Fruit fly (Drosophila melanogaster): ENCODE data around the gene Gba1a.
A peak's percentile ranks its signal among the peaks of the same experiment; 100 is the strongest.

Gba1a gene

dm6 chr3R:23700304-23700767 is at the start of gene Gba1a, which contains the start of gene CG31468:
TSS of gene Gba1a (plus strand) at chr3R:23700621.
TSS of gene CG31468 (minus strand) at chr3R:23700354.
- TF ChIP-seq vri (GFP tag; optimal IDR thresholded peaks at IDR 0.05) (peak; percentile 82), Lpt (GFP tag; optimal IDR thresholded peaks at IDR 0.05) (no peak)

- TF ChIP-seq Smox (GFP tag; optimal IDR thresholded peaks at IDR 0.05) = peak; percentile 25
- TF ChIP-seq CG6808 (GFP tag; optimal IDR thresholded peaks at IDR 0.05) = no peak
- peak; percentile 53 for TF ChIP-seq Met (GFP tag; optimal IDR thresholded peaks at IDR 0.05)
- TF ChIP-seq CG10631 (GFP tag; optimal IDR thresholded peaks at IDR 0.05) = no peak
- TF ChIP-seq CG15336 (GFP tag; IDR thresholded peaks at IDR 0.05) = no peak
- no peak for TF ChIP-seq Hr39 (GFP tag; optimal IDR thresholded peaks at IDR 0.05)
- TF ChIP-seq Ets96B (tag; optimal IDR thresholded peaks at IDR 0.05) = no peak
- TF ChIP-seq fd59A (GFP tag; optimal IDR thresholded peaks at IDR 0.05) = no peak
- TF ChIP-seq CG34406 (GFP tag; optimal IDR thresholded peaks at IDR 0.05) = peak; percentile 14
- TF ChIP-seq fd85E (GFP tag; optimal IDR thresholded peaks at IDR 0.05) = no peak
- no peak for TF ChIP-seq CG10669 (GFP tag; optimal IDR thresholded peaks at IDR 0.05)
- TF ChIP-seq Lpt (GFP tag; optimal IDR thresholded peaks at IDR 0.05) = no peak
- TF ChIP-seq dsx (GFP tag; optimal IDR thresholded peaks at IDR 0.05; ENCODE audit: poor library complexity, severe bottlenecking) = no peak
- TF ChIP-seq CG8632 (GFP tag; optimal IDR thresholded peaks at IDR 0.05) = peak; percentile 34
- TF ChIP-seq CG6163 (GFP tag; IDR thresholded peaks at IDR 0.05) = no peak
- no peak for TF ChIP-seq Eip75B (GFP tag; optimal IDR thresholded peaks at IDR 0.05)
- TF ChIP-seq esn (GFP tag; optimal IDR thresholded peaks at IDR 0.05) = peak; percentile 44
- no peak for TF ChIP-seq lz (GFP tag; optimal IDR thresholded peaks at IDR 0.05)
- no peak for TF ChIP-seq CG11294 (GFP tag; IDR thresholded peaks at IDR 0.05)
- TF ChIP-seq svp (GFP tag) = peak; percentile 50
- TF ChIP-seq Ets21C (GFP tag; optimal IDR thresholded peaks at IDR 0.05) = no peak
- TF ChIP-seq Hr38 (GFP tag; optimal IDR thresholded peaks at IDR 0.05) = no peak
- no peak for TF ChIP-seq Sox14 (GFP tag; optimal IDR thresholded peaks at IDR 0.05)
- TF ChIP-seq CG8119 (GFP tag; IDR thresholded peaks at IDR 0.05) = no peak
- TF ChIP-seq vri (GFP tag; optimal IDR thresholded peaks at IDR 0.05) = peak; percentile 90
- TF ChIP-seq spab (GFP tag; optimal IDR thresholded peaks at IDR 0.05) = no peak
- TF ChIP-seq Gug (GFP tag; IDR thresholded peaks at IDR 0.05) = no peak
- TF ChIP-seq CG4318 (GFP tag; optimal IDR thresholded peaks at IDR 0.05) = no peak
- no peak for TF ChIP-seq achi (GFP tag; optimal IDR thresholded peaks at IDR 0.05)
- no peak for TF ChIP-seq CG3032 (tag; optimal IDR thresholded peaks at IDR 0.05)
- no peak for TF ChIP-seq CG16779 (tag; optimal IDR thresholded peaks at IDR 0.05)
- no peak for TF ChIP-seq CG11902 (GFP tag; optimal IDR thresholded peaks at IDR 0.05)
- no peak for TF ChIP-seq CG6276 (GFP tag; optimal IDR thresholded peaks at IDR 0.05)
- TF ChIP-seq Sox15 (GFP tag; optimal IDR thresholded peaks at IDR 0.05) = no peak
- no peak for TF ChIP-seq acj6 (GFP tag; optimal IDR thresholded peaks at IDR 0.05)
- no peak for TF ChIP-seq CG32006 (GFP tag; optimal IDR thresholded peaks at IDR 0.05)
- TF ChIP-seq CG6854 (GFP tag; optimal IDR thresholded peaks at IDR 0.05) = no peak
- TF ChIP-seq Eip78C (GFP tag) = peak; percentile 67
- TF ChIP-seq CG3919 (GFP tag; optimal IDR thresholded peaks at IDR 0.05) = peak; percentile 39
- peak; percentile 4 for TF ChIP-seq net (GFP tag; optimal IDR thresholded peaks at IDR 0.05)
- TF ChIP-seq ss (GFP tag; optimal IDR thresholded peaks at IDR 0.05) = no peak
- TF ChIP-seq dac (GFP tag; optimal IDR thresholded peaks at IDR 0.05) = no peak
- TF ChIP-seq salr (GFP tag; optimal IDR thresholded peaks at IDR 0.05) = no peak
- peak; percentile 26 for TF ChIP-seq CG7368 (GFP tag; optimal IDR thresholded peaks at IDR 0.05)
- TF ChIP-seq CG31627 (GFP tag; optimal IDR thresholded peaks at IDR 0.05) = no peak
- TF ChIP-seq pdm3 (GFP tag; optimal IDR thresholded peaks at IDR 0.05) = no peak
- no peak for TF ChIP-seq CG9139 (GFP tag; optimal IDR thresholded peaks at IDR 0.05)
- no peak for TF ChIP-seq CG8319 (GFP tag; optimal IDR thresholded peaks at IDR 0.05)
- peak; percentile 44 for TF ChIP-seq Sox102F (GFP tag; optimal IDR thresholded peaks at IDR 0.05)
- TF ChIP-seq topi (GFP tag; optimal IDR thresholded peaks at IDR 0.05) = peak; percentile 13
These were observed 47.8 kb upstream of the Gba1a start for dm6 chr3R:23652525-23653108.

All from whole organism, prepupa.